Fruit fly (Drosophila melanogaster) S2 (cell line): ENCODE data around the gene CG43391.

Source experiments
- CG8478 ChIP-seq: fragments of >200 bp; optimal IDR thresholded peaks from 2 replicates; lab custom pipeline; 2018
- CTCF ChIP-seq, 2 experiments: fragments of >200 bp; optimal IDR thresholded peaks; 2 replicates each; lab custom pipeline; 2018

DNA sequence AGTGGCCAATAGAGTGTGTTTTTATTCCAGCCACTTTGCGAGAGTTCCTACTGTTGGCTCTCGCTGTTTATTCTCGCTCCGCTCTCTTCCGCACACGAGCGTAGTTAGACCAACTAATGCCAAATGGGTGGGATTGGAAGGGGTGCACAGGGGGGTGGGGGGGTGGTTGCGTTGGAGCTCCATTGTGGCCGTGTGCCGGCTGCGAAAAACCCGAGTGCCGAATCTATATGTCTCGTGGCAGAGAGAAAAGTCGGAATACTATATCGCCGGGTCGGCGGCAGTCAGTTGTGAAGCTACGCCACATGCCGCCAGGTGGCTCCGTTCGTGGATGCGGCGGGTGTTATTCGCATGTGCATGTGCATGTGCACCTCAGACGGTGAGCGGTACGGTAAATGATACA, 20.3 kb upstream of the CG43391 start:
- TF ChIP-seq CG8478 (lab: Kevin White, UChicago), result no peak
- no peak for TF ChIP-seq CTCF (optimal IDR thresholded peaks at IDR 0.05; lab: Kevin White, UChicago)
